Fruit fly (Drosophila melanogaster) S2 (cell line): ENCODE measurements around the gene sti.

Experiments
- CG8478 ChIP-seq: fragments of >200 bp; optimal IDR thresholded peaks from 2 replicates; lab custom pipeline; 2018
- CTCF ChIP-seq, 2 experiments: fragments of >200 bp; optimal IDR thresholded peaks; 2 replicates each; lab custom pipeline; 2018

DNA sequence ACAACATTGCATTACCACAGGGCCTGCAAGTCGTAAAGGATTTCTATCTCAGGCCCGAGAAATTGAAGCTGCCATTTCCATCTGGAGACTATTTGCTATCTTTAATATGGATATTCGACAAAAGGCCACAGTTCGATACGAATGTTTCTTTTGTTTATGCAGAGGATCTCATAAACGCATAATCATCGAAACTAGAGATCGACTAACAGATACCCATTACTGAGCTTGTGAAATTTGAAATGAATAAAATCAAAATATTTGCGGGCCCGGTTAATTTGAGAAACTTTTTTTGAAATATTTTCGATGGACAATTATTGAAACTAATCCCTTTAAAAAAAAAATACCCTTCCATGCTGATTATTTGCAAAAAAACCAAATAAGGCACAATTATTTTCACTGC lies 28.4 kb downstream of the sti start:
- TF ChIP-seq CG8478 (lab: Kevin White, UChicago) (no peak), CTCF (optimal IDR thresholded peaks at IDR 0.05; lab: Kevin White, UChicago) (no peak)
